Worm (Caenorhabditis elegans) whole organism, young adult: ENCODE measurements around the gene Y75B8A.37.

ENCODE experiments used
- F10E7.11 ChIP-seq: sonication (generic microtip); optimal IDR thresholded peaks from 2 replicates; lab custom pipeline; 2017; ENCODE audit warnings: mild to moderate bottlenecking, missing genetic modification characterization, moderate library complexity, missing compliant biosample characterization
- F49E8.2 ChIP-seq: sonication (generic microtip); optimal IDR thresholded peaks from 3 replicates; lab custom pipeline; 2017; ENCODE audit warnings: missing genetic modification characterization, mild to moderate bottlenecking, missing compliant biosample characterization, antibody characterized with exemption, moderate library complexity; ENCODE audit not compliant: insufficient read depth
- K12H6.12 ChIP-seq: fragments of 200-800 bp; sonication (Bioruptor generic); optimal IDR thresholded peaks from 2 replicates; lab custom pipeline; 2018; ENCODE audit warnings: mild to moderate bottlenecking, missing genetic modification characterization, missing compliant biosample characterization
- chd-7 ChIP-seq: sonication (generic microtip); optimal IDR thresholded peaks from 2 replicates; lab custom pipeline; 2016; ENCODE audit warnings: mild to moderate bottlenecking, missing genetic modification characterization, moderate library complexity, missing compliant biosample characterization
- egl-44 ChIP-seq: fragments of 200-800 bp; sonication (Bioruptor generic); IDR thresholded peaks from 2 replicates; pipeline ENCODE4 v1.3.6; 2022; ENCODE audit warnings: missing genetic modification reagents, missing genetic modification characterization, missing compliant biosample characterization
- madf-3 ChIP-seq: fragments of 200-800 bp; sonication (Bioruptor generic); IDR thresholded peaks from 2 replicates; pipeline ENCODE4 v1.3.6; 2022; ENCODE audit warnings: missing genetic modification reagents, missing genetic modification characterization, missing compliant biosample characterization
- nfya-2 ChIP-seq: fragments of 200-800 bp; sonication (Bioruptor generic); IDR thresholded peaks from 2 replicates; pipeline ENCODE4 v1.3.6; 2022; ENCODE audit warnings: missing genetic modification reagents, missing genetic modification characterization, missing compliant biosample characterization
- rpc-1 ChIP-seq, 2 experiments: fragments of 150-350 bp in 1 of 2; sonication (generic microtip) in 1 of 2; optimal IDR thresholded peaks; 2 replicates each; lab custom pipeline; 2014 to 2018; ENCODE audit warnings: missing biosample characterization in 1 of 2, missing genetic modification characterization in 1 of 2, missing genetic modification reagents in 1 of 2, missing genotype in 1 of 2

DNA sequence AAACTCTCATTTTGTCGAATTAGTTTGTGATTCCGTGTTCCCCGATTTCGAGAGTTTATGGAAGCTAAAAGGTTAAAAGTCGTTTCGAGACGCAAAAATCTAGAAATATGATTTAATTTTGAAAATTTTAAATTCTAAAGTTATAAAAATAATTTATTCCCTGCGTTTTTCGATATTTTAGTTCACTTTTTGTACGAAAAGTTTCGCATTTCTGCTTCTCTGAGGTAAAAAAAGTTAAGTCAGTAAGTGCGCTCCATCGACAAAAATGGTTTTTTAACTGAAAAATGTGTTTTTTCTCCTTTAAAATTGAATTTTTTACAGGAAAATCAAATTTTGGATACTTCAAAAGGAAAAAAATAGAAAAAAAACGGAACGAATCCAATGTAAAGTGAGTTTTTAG lies 18.2 kb downstream of the Y75B8A.37 start, which contains the start of gene zip-1:
- TF ChIP-seq chd-7 (no peak), egl-44 (no peak), nfya-2 (GFP tag; lab: Robert Waterston, UW) (no peak), K12H6.12 (tag; lab: Kevin White, UChicago) (no peak), madf-3 (GFP tag; lab: Robert Waterston, UW) (no peak), rpc-1 (optimal IDR thresholded peaks at IDR 0.05; lab: Kevin White, UChicago) (no peak), rpc-1 (tag; optimal IDR thresholded peaks at IDR 0.05; lab: Kevin White, UChicago) (no peak), F10E7.11 (tag; lab: Kevin White, UChicago) (no peak), F49E8.2 (no peak)
